Fruit fly (Drosophila melanogaster) whole organism, embryonic: Measurements from ENCODE around the gene CG43127.
A peak's percentile ranks its signal among the peaks of the same experiment; 100 is the strongest.

Experiments used
- Ada2b ChIP-seq: fragments of 200-800 bp; sonication (Bioruptor generic); IDR thresholded peaks from 2 replicates; pipeline ENCODE4 v1.3.6; 2022; ENCODE audit warnings: missing biosample characterization, missing genetic modification characterization
- Adf1 ChIP-seq: fragments of 200-800 bp; sonication (Bioruptor generic); IDR thresholded peaks from 2 replicates; pipeline ENCODE4 v1.3.6; 2022; ENCODE audit warnings: missing biosample characterization, missing genetic modification characterization
- Asciz ChIP-seq: fragments of 200-800 bp; sonication (Bioruptor generic); optimal IDR thresholded peaks from 2 replicates; lab custom pipeline; 2017; ENCODE audit warnings: missing biosample characterization, mild to moderate bottlenecking, missing genetic modification characterization, missing genetic modification reagents
- BtbVII ChIP-seq: fragments of 200-800 bp; sonication (Bioruptor generic); optimal IDR thresholded peaks from 3 replicates; lab custom pipeline; 2017; ENCODE audit warnings: missing biosample characterization, mild to moderate bottlenecking, missing genetic modification characterization
- CG10565 ChIP-seq: fragments of 200-800 bp; sonication (Bioruptor generic); optimal IDR thresholded peaks from 3 replicates; lab custom pipeline; 2016; ENCODE audit warnings: missing biosample characterization, mild to moderate bottlenecking, missing genetic modification characterization
- CG12104 ChIP-seq: fragments of 200-800 bp; sonication (Bioruptor generic); optimal IDR thresholded peaks from 3 replicates; lab custom pipeline; 2016; ENCODE audit warnings: missing biosample characterization, missing genetic modification characterization
- CG12769 ChIP-seq: fragments of 200-800 bp; sonication (Bioruptor generic); optimal IDR thresholded peaks from 2 replicates; lab custom pipeline; 2019; ENCODE audit warnings: missing biosample characterization, mild to moderate bottlenecking, missing genetic modification characterization, moderate library complexity
- CG13296 ChIP-seq: fragments of 200-800 bp; sonication (Bioruptor generic); optimal IDR thresholded peaks from 3 replicates; lab custom pipeline; 2018; ENCODE audit warnings: missing biosample characterization, mild to moderate bottlenecking, missing genetic modification characterization
- CG13775 ChIP-seq: fragments of 200-800 bp; sonication (Bioruptor generic); optimal IDR thresholded peaks from 3 replicates; lab custom pipeline; 2017; ENCODE audit warnings: missing biosample characterization, mild to moderate bottlenecking, missing genetic modification characterization
- CG13894 ChIP-seq: fragments of 200-800 bp; sonication (Bioruptor generic); optimal IDR thresholded peaks from 3 replicates; lab custom pipeline; 2018; ENCODE audit warnings: missing biosample characterization, mild to moderate bottlenecking, missing genetic modification characterization, moderate library complexity
- CG15073 ChIP-seq: fragments of 200-800 bp; sonication (Bioruptor generic); optimal IDR thresholded peaks from 2 replicates; lab custom pipeline; 2016; ENCODE audit warnings: missing biosample characterization, missing genetic modification characterization
- CG16779 ChIP-seq: fragments of 200-800 bp; sonication (Bioruptor generic); IDR thresholded peaks from 2 replicates; pipeline ENCODE4 v1.3.6; 2022; ENCODE audit warnings: missing biosample characterization, missing genetic modification characterization
- CG17385 ChIP-seq: fragments of 200-800 bp; sonication (Bioruptor generic); optimal IDR thresholded peaks from 3 replicates; lab custom pipeline; 2018; ENCODE audit warnings: missing biosample characterization, mild to moderate bottlenecking, missing genetic modification characterization
- CG2116 ChIP-seq: fragments of 200-800 bp; sonication (Bioruptor generic); optimal IDR thresholded peaks from 3 replicates; lab custom pipeline; 2018; ENCODE audit warnings: missing biosample characterization, mild to moderate bottlenecking, missing genetic modification characterization
- CG32767 ChIP-seq: fragments of 200-800 bp; sonication (Bioruptor generic); IDR thresholded peaks from 2 replicates; pipeline ENCODE4 v1.3.6; 2022; ENCODE audit warnings: missing biosample characterization, missing genetic modification characterization
- CG33557 ChIP-seq: fragments of 200-800 bp; sonication (Bioruptor generic); optimal IDR thresholded peaks from 2 replicates; lab custom pipeline; 2019; ENCODE audit warnings: missing biosample characterization, mild to moderate bottlenecking, missing genetic modification characterization, moderate library complexity
- CG34422 ChIP-seq: fragments of 200-800 bp; sonication (Bioruptor generic); IDR thresholded peaks from 3 replicates; pipeline ENCODE4 v1.3.6; 2022; ENCODE audit warnings: missing biosample characterization, missing genetic modification characterization
- CG43689 ChIP-seq: fragments of 200-800 bp; sonication (Bioruptor generic); IDR thresholded peaks from 2 replicates; pipeline ENCODE4 v1.3.6; 2022; ENCODE audit warnings: missing biosample characterization, missing genetic modification characterization
- CG7928 ChIP-seq: fragments of 200-800 bp; sonication (Bioruptor generic); optimal IDR thresholded peaks from 2 replicates; lab custom pipeline; 2017; ENCODE audit warnings: missing biosample characterization, mild to moderate bottlenecking, missing genetic modification characterization
- CG7987 ChIP-seq: fragments of 200-800 bp; sonication (Bioruptor generic); optimal IDR thresholded peaks from 2 replicates; lab custom pipeline; 2018; ENCODE audit warnings: missing biosample characterization, mild to moderate bottlenecking, missing genetic modification characterization, moderate library complexity
- Dbx ChIP-seq: fragments of 200-800 bp; sonication (Bioruptor generic); IDR thresholded peaks from 3 replicates; pipeline ENCODE4 v1.3.6; 2022; ENCODE audit warnings: missing biosample characterization, missing genetic modification characterization
- Dip2 ChIP-seq: fragments of 200-800 bp; sonication (Bioruptor generic); IDR thresholded peaks from 2 replicates; pipeline ENCODE4 v1.3.6; 2022; ENCODE audit warnings: missing biosample characterization, missing genetic modification characterization
- Hey ChIP-seq: fragments of 200-800 bp; sonication (Bioruptor generic); optimal IDR thresholded peaks from 3 replicates; lab custom pipeline; 2018; ENCODE audit warnings: missing biosample characterization, mild to moderate bottlenecking, missing genetic modification characterization
- Hmr ChIP-seq: fragments of 200-800 bp; sonication (Bioruptor generic); optimal IDR thresholded peaks from 3 replicates; lab custom pipeline; 2017; ENCODE audit warnings: mild to moderate bottlenecking, missing biosample characterization, missing genetic modification reagents, missing genetic modification characterization
- MBD-R2 ChIP-seq: fragments of 200-800 bp; sonication (Bioruptor generic); IDR thresholded peaks from 2 replicates; pipeline ENCODE4 v1.3.6; 2022; ENCODE audit warnings: missing biosample characterization, missing genetic modification characterization
- Med ChIP-seq: fragments of 200-800 bp; sonication (Bioruptor generic); peaks from one replicate; lab custom pipeline; 2016; ENCODE audit warnings: missing biosample characterization, missing genetic modification characterization, mild to moderate bottlenecking, inconsistent platforms, moderate library complexity
- Opbp ChIP-seq: fragments of 200-800 bp; sonication (Bioruptor generic); IDR thresholded peaks from 3 replicates; pipeline ENCODE4 v1.3.6; 2022; ENCODE audit warnings: missing biosample characterization, missing genetic modification characterization; ENCODE audit not compliant: partially characterized antibody
- Rfx ChIP-seq: fragments of 200-800 bp; sonication (Bioruptor generic); IDR thresholded peaks from 2 replicates; pipeline ENCODE4 v1.3.6; 2022; ENCODE audit warnings: missing biosample characterization, missing genetic modification characterization
- Sox102F ChIP-seq: fragments of 200-800 bp; sonication (Bioruptor generic); optimal IDR thresholded peaks from 2 replicates; lab custom pipeline; 2018; ENCODE audit warnings: missing biosample characterization, mild to moderate bottlenecking, missing genetic modification characterization, moderate library complexity
- Stat92E ChIP-seq, 3 experiments: fragments of >200 bp in 2 of 3; fragments of 200-800 bp in 1 of 3; sonication (Bioruptor generic) in 1 of 3; optimal IDR thresholded peaks; 2 replicates each; lab custom pipeline; 2017 to 2019; ENCODE audit warnings: missing biosample characterization in 3 of 3, missing genetic modification characterization in 3 of 3, mild to moderate bottlenecking in 1 of 3, moderate library complexity in 1 of 3
- TFAM ChIP-seq: fragments of 200-800 bp; sonication (Bioruptor generic); optimal IDR thresholded peaks from 2 replicates; lab custom pipeline; 2017; ENCODE audit warnings: missing biosample characterization, missing genetic modification characterization, inconsistent platforms
- Trl ChIP-seq, 3 experiments: fragments of >200 bp in 2 of 3; fragments of 200-800 bp in 1 of 3; sonication (Bioruptor generic) in 1 of 3; optimal IDR thresholded peaks; 2 replicates in 1 of 3; 3 replicates in 2 of 3; lab custom pipeline; 2016 to 2017; ENCODE audit warnings: missing biosample characterization in 1 of 3, missing genetic modification characterization in 1 of 3
- abd-A ChIP-seq: fragments of 200-800 bp; sonication (Bioruptor generic); optimal IDR thresholded peaks from 3 replicates; lab custom pipeline; 2019; ENCODE audit warnings: missing biosample characterization, mild to moderate bottlenecking, missing genetic modification characterization, moderate library complexity
- bigmax ChIP-seq: fragments of 200-800 bp; sonication (Bioruptor generic); optimal IDR thresholded peaks from 2 replicates; lab custom pipeline; 2018; ENCODE audit warnings: missing biosample characterization, mild to moderate bottlenecking, missing genetic modification characterization
- cg ChIP-seq: fragments of 200-800 bp; sonication (Bioruptor generic); optimal IDR thresholded peaks from 3 replicates; lab custom pipeline; 2019; ENCODE audit warnings: missing biosample characterization, mild to moderate bottlenecking, missing genetic modification characterization, moderate library complexity
- chm ChIP-seq: fragments of 200-800 bp; sonication (Bioruptor generic); IDR thresholded peaks from 2 replicates; pipeline ENCODE4 v1.3.6; 2022; ENCODE audit warnings: missing biosample characterization, missing genetic modification characterization
- crol ChIP-seq: fragments of 200-800 bp; sonication (Bioruptor generic); IDR thresholded peaks from 2 replicates; pipeline ENCODE4 v1.3.6; 2022; ENCODE audit warnings: missing biosample characterization, missing genetic modification characterization
- her ChIP-seq: fragments of 200-800 bp; sonication (Bioruptor generic); optimal IDR thresholded peaks from 2 replicates; lab custom pipeline; 2016; ENCODE audit warnings: missing biosample characterization, missing genetic modification characterization
- insv ChIP-seq, 2 experiments: fragments of 200-800 bp; sonication (Bioruptor generic); optimal IDR thresholded peaks; 3 replicates each; lab custom pipeline; 2016 to 2018; ENCODE audit warnings: missing biosample characterization in 2 of 2, missing genetic modification characterization in 2 of 2
- lola ChIP-seq, 3 experiments: fragments of >200 bp in 2 of 3; fragments of 200-800 bp in 1 of 3; sonication (Bioruptor generic) in 1 of 3; optimal IDR thresholded peaks; 2 replicates each; lab custom pipeline; 2017 to 2019; ENCODE audit warnings: missing biosample characterization in 3 of 3, missing genetic modification characterization in 3 of 3, mild to moderate bottlenecking in 1 of 3, moderate library complexity in 1 of 3
- oc ChIP-seq: fragments of 200-800 bp; sonication (Bioruptor generic); optimal IDR thresholded peaks from 2 replicates; lab custom pipeline; 2018; ENCODE audit warnings: missing biosample characterization, mild to moderate bottlenecking, missing genetic modification characterization, moderate library complexity
- rib ChIP-seq: fragments of 200-800 bp; sonication (Bioruptor generic); IDR thresholded peaks from 2 replicates; pipeline ENCODE4 v1.3.6; 2022; ENCODE audit warnings: missing biosample characterization, missing genetic modification characterization
- sc ChIP-seq, 3 experiments: fragments of >200 bp in 2 of 3; fragments of 200-800 bp in 1 of 3; sonication (Bioruptor generic) in 1 of 3; optimal IDR thresholded peaks; 2 replicates in 2 of 3; 3 replicates in 1 of 3; lab custom pipeline; 2017; ENCODE audit warnings: mild to moderate bottlenecking in 1 of 3, missing biosample characterization in 1 of 3, missing genetic modification characterization in 1 of 3, missing genetic modification reagents in 1 of 3
- sqz ChIP-seq: fragments of 200-800 bp; sonication (Bioruptor generic); optimal IDR thresholded peaks from 3 replicates; lab custom pipeline; 2018; ENCODE audit warnings: missing biosample characterization, mild to moderate bottlenecking, missing genetic modification characterization
- sr ChIP-seq: fragments of 200-800 bp; sonication (Bioruptor generic); IDR thresholded peaks from 3 replicates; pipeline ENCODE4 v1.3.6; 2022; ENCODE audit warnings: missing biosample characterization, missing genetic modification characterization
- sug ChIP-seq: fragments of 200-800 bp; optimal IDR thresholded peaks from 2 replicates; lab custom pipeline; 2019; ENCODE audit warnings: missing biosample characterization, mild to moderate bottlenecking, missing genetic modification characterization, moderate library complexity
- vvl ChIP-seq: fragments of 200-800 bp; sonication (Bioruptor generic); IDR thresholded peaks from 2 replicates; pipeline ENCODE4 v1.3.6; 2022; ENCODE audit warnings: missing biosample characterization, missing genetic modification characterization
- yki ChIP-seq: fragments of >200 bp; optimal IDR thresholded peaks from 3 replicates; lab custom pipeline; 2018

The CG43127 gene

dm6 chr3L:10674145-10674547 is 48.7 kb upstream of the CG43127 start (continued):
- no peak for TF ChIP-seq CG12104 (GFP tag; lab: Kevin White, UChicago)
- no peak for TF ChIP-seq sug (tag; lab: Kevin White, UChicago)
- no peak for TF ChIP-seq CG7928 (GFP tag; lab: Kevin White, UChicago)
- TF ChIP-seq lola (GFP tag; optimal IDR thresholded peaks at IDR 0.05; lab: Kevin White, UChicago) = no peak
- no peak for TF ChIP-seq CG10565 (GFP tag; lab: Kevin White, UChicago)
- TF ChIP-seq CG16779 (GFP tag; lab: Robert Waterston, UW) = no peak
- no peak for TF ChIP-seq Stat92E (GFP tag; optimal IDR thresholded peaks at IDR 0.05; lab: Kevin White, UChicago)
- TF ChIP-seq vvl (GFP tag; lab: Robert Waterston, UW) = peak; percentile 87
- no peak for TF ChIP-seq TFAM (GFP tag; lab: Kevin White, UChicago)
- peak; percentile 68 for TF ChIP-seq oc (tag; lab: Kevin White, UChicago)
- TF ChIP-seq CG33557 (GFP tag; lab: Kevin White, UChicago) = peak; percentile 13
- TF ChIP-seq BtbVII = no peak
- TF ChIP-seq Trl (optimal IDR thresholded peaks at IDR 0.05; lab: Kevin White, UChicago) = peak; percentile 79 to 85
- TF ChIP-seq Trl (GFP tag; optimal IDR thresholded peaks at IDR 0.05; lab: Kevin White, UChicago) = no peak
- TF ChIP-seq Ada2b (GFP tag; lab: Robert Waterston, UW) = no peak
- 0 out of 3 replicates have a peak, but pooled peaks have one; percentile 54 for TF ChIP-seq Opbp (GFP tag; lab: Robert Waterston, UW)
- TF ChIP-seq her = no peak
- TF ChIP-seq CG43689 (GFP tag; lab: Robert Waterston, UW) = no peak
- TF ChIP-seq CG12769 (tag; lab: Kevin White, UChicago) = peak; percentile 58
- TF ChIP-seq Adf1 = peak; percentile 21; the same call in 1 of the 2 replicates
- TF ChIP-seq Asciz (GFP tag; lab: Kevin White, UChicago) = no peak
- no peak for TF ChIP-seq CG15073 (GFP tag; lab: Kevin White, UChicago)
- peak; percentile 94 for TF ChIP-seq cg (GFP tag; lab: Kevin White, UChicago)
- TF ChIP-seq insv (GFP tag; optimal IDR thresholded peaks at IDR 0.05; lab: Kevin White, UChicago) = no peak
- 0 out of 2 replicates have a peak, but pooled peaks have one; percentile 23 for TF ChIP-seq rib (GFP tag; lab: Robert Waterston, UW)
- no peak for TF ChIP-seq Dip2
- TF ChIP-seq Sox102F (GFP tag; lab: Kevin White, UChicago) = no peak
- TF ChIP-seq yki = no peak

- TF ChIP-seq Adf1 (peak; percentile 42; the same call in 1 of the 2 replicates), bigmax (GFP tag; lab: Kevin White, UChicago) (no peak), MBD-R2 (GFP tag; lab: Robert Waterston, UW) (no peak), Stat92E (GFP tag; optimal IDR thresholded peaks at IDR 0.05; lab: Kevin White, UChicago) (no peak), Hey (tag; lab: Kevin White, UChicago) (peak; percentile 39), Rfx (peak; percentile 5; the same call in 1 of the 2 replicates), Med (GFP tag; lab: Kevin White, UChicago) (peak; percentile 15), CG13775 (GFP tag; lab: Kevin White, UChicago) (no peak), lola (GFP tag; optimal IDR thresholded peaks at IDR 0.05; lab: Kevin White, UChicago) (no peak), abd-A (tag; lab: Kevin White, UChicago) (peak; percentile 87), CG13296 (GFP tag; lab: Kevin White, UChicago) (no peak), Hmr (peak; percentile 19), crol (GFP tag; lab: Robert Waterston, UW) (peak; percentile 90), sr (peak; percentile 49; the same call in 2 of the 3 replicates), chm (GFP tag; lab: Robert Waterston, UW) (0 out of 2 replicates have a peak, but pooled peaks have one; percentile 32), CG13894 (tag; lab: Kevin White, UChicago) (peak; percentile 50), sqz (GFP tag; lab: Kevin White, UChicago) (peak; percentile 11), sc (optimal IDR thresholded peaks at IDR 0.05; lab: Kevin White, UChicago) (no peak), sc (GFP tag; optimal IDR thresholded peaks at IDR 0.05; lab: Kevin White, UChicago) (no peak), CG2116 (no peak), CG17385 (GFP tag; lab: Kevin White, UChicago) (peak; percentile 22), CG32767 (GFP tag; lab: Robert Waterston, UW) (peak; percentile 68; the same call in 1 of the 2 replicates), CG34422 (GFP tag; lab: Robert Waterston, UW) (no peak), CG7987 (no peak), CG10565 (GFP tag; lab: Kevin White, UChicago) (no peak), Dbx (GFP tag; lab: Robert Waterston, UW) (0 out of 3 replicates have a peak, but pooled peaks have one; percentile 21)
Observed at dm6 chr3L:10672540-10672939, 47.1 kb upstream of the CG43127 start.
